Worm (Caenorhabditis elegans): ENCODE data around the gene gtap-1.

ce11 chrII:5873564-5874070 lies 40.6 kb upstream of the gtap-1 start, which contains the start of gene tex-2:
- TF ChIP-seq pag-3 (tag; optimal IDR thresholded peaks at IDR 0.05; ENCODE audit: borderline replicate concordance) (no peak), fkh-10 (GFP tag; optimal IDR thresholded peaks at IDR 0.05) (no peak), ceh-2 (tag; optimal IDR thresholded peaks at IDR 0.05) (peak; percentile 14)
